Worm (Caenorhabditis elegans): ENCODE data around the gene F42A9.7.

DNA sequence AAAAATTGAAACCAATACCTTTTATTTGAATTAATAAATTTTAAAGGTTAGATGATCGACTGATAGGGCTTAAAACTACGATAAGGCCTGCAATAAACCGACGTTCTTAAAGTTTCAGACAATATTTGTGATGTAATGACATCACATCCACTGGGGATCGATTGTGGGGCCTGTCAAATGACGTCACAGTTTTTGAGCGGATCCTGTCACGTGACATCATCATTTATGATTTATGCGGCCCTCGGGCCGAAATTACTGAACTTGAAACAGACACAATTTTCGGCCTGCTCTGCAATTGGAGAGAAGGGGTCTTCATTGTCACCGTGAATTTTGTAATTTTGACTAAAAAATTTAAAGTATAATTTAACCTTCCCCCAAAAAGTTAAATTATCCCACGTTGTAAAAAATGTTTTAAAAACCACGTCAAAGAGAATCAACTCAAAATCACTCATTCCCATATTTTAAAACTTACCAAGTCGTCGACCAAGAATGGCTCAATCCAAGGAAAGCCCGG lies 37.2 kb upstream of the F42A9.7 start, which contains the start of gene C49C8.1:
- no peak for TF ChIP-seq ama-1 (optimal IDR thresholded peaks at IDR 0.05)
- TF ChIP-seq ZK546.5 (tag; optimal IDR thresholded peaks at IDR 0.05), result no peak
- TF ChIP-seq ceh-82 (tag; optimal IDR thresholded peaks at IDR 0.05), result no peak
